Fruit fly (Drosophila melanogaster): Measurements from ENCODE around the gene Ran.

Ran gene

DNA sequence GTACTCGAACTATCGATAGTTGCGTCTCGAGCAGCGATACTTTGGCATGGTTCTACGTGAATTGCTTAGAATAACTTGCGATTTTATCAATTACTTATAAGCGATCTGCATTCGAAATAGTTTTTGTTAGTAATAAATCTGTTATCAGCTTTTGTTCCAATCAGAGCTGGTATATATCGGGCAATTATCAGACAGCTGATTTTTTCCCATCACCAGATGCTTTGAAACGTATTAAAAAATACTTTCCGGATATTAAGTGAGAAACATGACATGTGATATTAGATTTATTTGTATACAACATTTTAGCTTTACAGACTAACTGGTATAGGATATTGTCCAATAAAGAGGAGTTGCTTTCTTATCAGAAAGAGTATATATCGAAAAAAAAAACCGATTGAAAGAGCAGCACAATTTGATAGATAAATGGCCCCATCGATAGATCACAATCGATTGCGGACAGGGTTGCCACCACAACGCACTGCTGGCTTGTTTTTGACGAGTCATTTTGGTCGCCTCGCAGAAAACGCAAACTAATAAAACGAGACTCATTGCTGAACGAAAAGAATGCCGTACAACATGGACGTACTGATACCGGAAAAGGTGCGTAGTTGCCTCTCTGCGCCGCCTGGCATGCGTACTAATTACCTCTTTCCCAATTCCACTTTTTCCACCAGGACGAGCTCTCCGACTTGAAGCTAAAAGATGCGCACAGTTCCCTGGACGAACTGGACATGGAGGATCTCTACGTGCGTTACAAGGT is 23.6 kb downstream of the Ran start, which contains the start of gene Rpt3 (continued):
- TF ChIP-seq ato (GFP tag; IDR thresholded peaks at IDR 0.05; ENCODE audit: partially characterized antibody), result peak; percentile 43; the same call in 1 of the 2 replicates
- no peak for TF ChIP-seq CG11723 (GFP tag; optimal IDR thresholded peaks at IDR 0.05)
- no peak for TF ChIP-seq CG2875 (GFP tag; optimal IDR thresholded peaks at IDR 0.05)
- TF ChIP-seq pnt (GFP tag; optimal IDR thresholded peaks at IDR 0.05), result no peak
- no peak for TF ChIP-seq Gsc (GFP tag; IDR thresholded peaks at IDR 0.05)
- peak; percentile 79 for TF ChIP-seq Sin3A (optimal IDR thresholded peaks at IDR 0.05)
- no peak for TF ChIP-seq NK7.1 (GFP tag; optimal IDR thresholded peaks at IDR 0.05)
- TF ChIP-seq Ptx1 (GFP tag; IDR thresholded peaks at IDR 0.05), result no peak
- no peak for TF ChIP-seq eve (GFP tag; optimal IDR thresholded peaks at IDR 0.05)
- TF ChIP-seq CG17361 (GFP tag; IDR thresholded peaks at IDR 0.05), result no peak; the same call in 2 of the 3 replicates
- no peak for TF ChIP-seq CG12219 (GFP tag; optimal IDR thresholded peaks at IDR 0.05)
- no peak for TF ChIP-seq ems (GFP tag; optimal IDR thresholded peaks at IDR 0.05)
- TF ChIP-seq CG34224 (GFP tag; IDR thresholded peaks at IDR 0.05; ENCODE audit: partially characterized antibody), result peak; percentile 66
- no peak for TF ChIP-seq CG14441 (GFP tag; IDR thresholded peaks at IDR 0.05)
- peak; percentile 6 for TF ChIP-seq CoRest (tag; optimal IDR thresholded peaks at IDR 0.05)
- TF ChIP-seq pfk (GFP tag; optimal IDR thresholded peaks at IDR 0.05), result no peak
- no peak for TF ChIP-seq CG7987 (GFP tag; optimal IDR thresholded peaks at IDR 0.05)
- no peak for TF ChIP-seq CG2202 (tag; optimal IDR thresholded peaks at IDR 0.05)
- no peak for TF ChIP-seq CG14965 (GFP tag; optimal IDR thresholded peaks at IDR 0.05; ENCODE audit: borderline replicate concordance)
- TF ChIP-seq Asciz (GFP tag; optimal IDR thresholded peaks at IDR 0.05), result no peak
- peak; percentile 78 for TF ChIP-seq Dref (GFP tag; IDR thresholded peaks at IDR 0.05)
- TF ChIP-seq chif (GFP tag; optimal IDR thresholded peaks at IDR 0.05), result peak in 1 of 2 experiments; percentile 20
- TF ChIP-seq CG10274 (GFP tag; optimal IDR thresholded peaks at IDR 0.05), result no peak
- TF ChIP-seq row (GFP tag; IDR thresholded peaks at IDR 0.05), result peak; percentile 55; the same call in 2 of the 3 replicates
- TF ChIP-seq CG10462 (GFP tag; optimal IDR thresholded peaks at IDR 0.05), result no peak
- TF ChIP-seq CG8089 (GFP tag; optimal IDR thresholded peaks at IDR 0.05), result no peak
- 0 out of 4 replicates have a peak, but pooled peaks have one; percentile 33 for TF ChIP-seq chinmo (GFP tag; IDR thresholded peaks at IDR 0.05; ENCODE audit: partially characterized antibody)
- peak; percentile 15 for TF ChIP-seq Abd-B (GFP tag; optimal IDR thresholded peaks at IDR 0.05)
- TF ChIP-seq z (GFP tag; IDR thresholded peaks at IDR 0.05), result no peak
- TF ChIP-seq CG16863 (GFP tag; optimal IDR thresholded peaks at IDR 0.05), result peak; percentile 59
- no peak for TF ChIP-seq prd (optimal IDR thresholded peaks at IDR 0.05)
- TF ChIP-seq prd (GFP tag; IDR thresholded peaks at IDR 0.05), result no peak
- no peak for TF ChIP-seq B-H1 (GFP tag; IDR thresholded peaks at IDR 0.05)
- peak; percentile 34 for TF ChIP-seq CG2712 (tag; optimal IDR thresholded peaks at IDR 0.05)
- no peak for TF ChIP-seq CG7928 (GFP tag; optimal IDR thresholded peaks at IDR 0.05)
- no peak for TF ChIP-seq Ravus (GFP tag; IDR thresholded peaks at IDR 0.05)
- TF ChIP-seq sc (optimal IDR thresholded peaks at IDR 0.05), result no peak
- no peak for TF ChIP-seq sc (GFP tag; optimal IDR thresholded peaks at IDR 0.05)
- TF ChIP-seq E2f2 (GFP tag; IDR thresholded peaks at IDR 0.05), result 0 out of 2 replicates have a peak, but pooled peaks have one; percentile 6
- peak; percentile 27 for TF ChIP-seq CG2120 (GFP tag; optimal IDR thresholded peaks at IDR 0.05)
- no peak for TF ChIP-seq hth (optimal IDR thresholded peaks at IDR 0.05)
- TF ChIP-seq crp (GFP tag; optimal IDR thresholded peaks at IDR 0.05), result peak in 1 of 2 experiments; percentile 77
- TF ChIP-seq otp (GFP tag; IDR thresholded peaks at IDR 0.05), result no peak
- TF ChIP-seq B-H2 (GFP tag; optimal IDR thresholded peaks at IDR 0.05), result no peak
- TF ChIP-seq zfh2 (GFP tag; optimal IDR thresholded peaks at IDR 0.05), result no peak
- TF ChIP-seq Oli (tag; optimal IDR thresholded peaks at IDR 0.05), result no peak
- TF ChIP-seq mirr (GFP tag; optimal IDR thresholded peaks at IDR 0.05), result no peak

All from whole organism, embryonic.